Worm (Caenorhabditis elegans): Measurements from ENCODE around the gene K03B8.4.

The K03B8.4 gene

DNA sequence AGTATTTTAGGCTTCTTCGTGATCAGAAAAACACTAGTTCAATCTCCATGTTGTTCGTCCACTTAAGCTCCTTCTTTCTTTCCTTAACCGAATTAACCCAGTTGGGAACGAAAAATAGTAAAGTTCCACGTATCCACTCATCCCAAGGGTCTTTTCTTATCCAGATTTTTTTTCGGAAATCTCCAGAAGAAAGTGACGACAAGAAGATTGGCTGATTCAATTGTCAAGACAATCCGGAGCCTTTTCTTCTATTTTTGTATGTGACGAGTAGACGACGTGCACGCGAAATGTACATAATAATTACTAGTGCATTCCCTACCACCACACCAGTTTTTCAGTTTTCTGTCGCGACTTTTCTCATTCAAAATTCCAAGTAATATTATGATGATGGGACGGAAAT is 43.7 kb downstream of the K03B8.4 start:
- TF ChIP-seq unc-62 (GFP tag; optimal IDR thresholded peaks at IDR 0.05) = no peak

DNA sequence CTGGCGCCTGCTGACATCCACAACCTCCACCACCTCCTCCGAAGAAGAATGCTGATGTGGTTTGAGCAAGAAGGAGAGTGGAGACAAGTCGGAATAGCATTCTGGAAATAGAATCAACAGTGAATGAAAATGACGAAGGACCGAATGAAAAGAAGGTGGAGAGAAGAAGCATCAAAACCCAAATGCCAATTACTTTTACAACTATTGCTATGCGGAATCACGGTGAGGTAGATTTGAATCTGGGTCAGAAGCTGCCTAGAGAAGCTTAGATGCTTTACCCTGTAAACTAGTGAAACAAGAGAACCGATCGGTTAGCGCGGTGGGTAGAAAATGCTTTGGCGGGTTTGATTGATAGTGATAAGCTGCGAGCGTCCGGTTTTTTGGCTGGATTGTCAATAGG is 48.0 kb downstream of the K03B8.4 start, which contains the start of gene grl-7:
TSS of gene grl-7 (minus strand) at position 101 of the 400 bp plus-strand sequence.
- TF ChIP-seq unc-62 (GFP tag; optimal IDR thresholded peaks at IDR 0.05) = no peak

DNA sequence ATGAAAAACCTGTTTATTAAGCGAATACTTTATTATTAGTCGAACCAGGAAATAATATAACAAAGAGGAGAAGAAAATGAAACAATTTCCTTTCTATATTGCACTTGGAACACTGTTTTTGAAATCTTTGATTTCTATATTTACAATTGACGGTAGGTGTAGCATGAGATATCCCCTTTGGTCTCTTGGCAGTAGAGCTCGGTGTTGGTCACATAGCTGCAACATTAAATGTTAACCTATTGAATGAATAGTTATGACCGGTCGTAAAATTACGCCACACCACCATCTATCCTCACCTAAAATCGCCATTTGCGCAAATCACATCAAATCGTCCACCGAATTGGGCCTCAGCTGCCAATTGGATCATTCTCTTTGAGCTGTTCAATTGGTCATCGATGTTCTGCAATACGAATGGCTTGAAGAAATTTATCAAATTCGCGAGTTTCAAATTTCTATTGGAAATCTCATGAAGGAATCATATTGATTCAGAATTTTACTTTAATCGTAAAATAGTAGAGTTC is 50.0 kb downstream of the K03B8.4 start:
- TF ChIP-seq unc-62 (GFP tag; optimal IDR thresholded peaks at IDR 0.05) = no peak
